Fruit fly (Drosophila melanogaster): ENCODE data around the gene hep.

hep gene

dm6 chrX:13136939-13137697 is 46.9 kb upstream of the hep start (continued):
- TF ChIP-seq Optix (GFP tag; IDR thresholded peaks at IDR 0.05) = peak; percentile 82
- TF ChIP-seq Atf3 (GFP tag; optimal IDR thresholded peaks at IDR 0.05) = no peak
- TF ChIP-seq gsb (GFP tag; IDR thresholded peaks at IDR 0.05) = no peak
- no peak for TF ChIP-seq fd102C (GFP tag; optimal IDR thresholded peaks at IDR 0.05)
- 0 out of 2 replicates have a peak, but pooled peaks have one; percentile 14 for TF ChIP-seq wdn (GFP tag; IDR thresholded peaks at IDR 0.05)
- TF ChIP-seq lilli (GFP tag; optimal IDR thresholded peaks at IDR 0.05) = peak; percentile 29
- TF ChIP-seq Meics (GFP tag; optimal IDR thresholded peaks at IDR 0.05) = peak; percentile 11
- TF ChIP-seq trh (GFP tag; optimal IDR thresholded peaks at IDR 0.05) = peak; percentile 18
- TF ChIP-seq CG6813 (GFP tag; optimal IDR thresholded peaks at IDR 0.05) = peak; percentile 9
- no peak; the same call in 1 of the 2 replicates for TF ChIP-seq CG43689 (GFP tag; IDR thresholded peaks at IDR 0.05)
- TF ChIP-seq CG9437 (GFP tag; optimal IDR thresholded peaks at IDR 0.05) = no peak
- peak; percentile 74; the same call in 2 of the 3 replicates for TF ChIP-seq H15 (GFP tag; IDR thresholded peaks at IDR 0.05)
- peak; percentile 69 for TF ChIP-seq ssp (GFP tag; IDR thresholded peaks at IDR 0.05)
- TF ChIP-seq CG8924 (tag; optimal IDR thresholded peaks at IDR 0.05) = peak; percentile 19
- TF ChIP-seq NK7.1 (GFP tag; optimal IDR thresholded peaks at IDR 0.05) = no peak
- TF ChIP-seq E2f1 (GFP tag; IDR thresholded peaks at IDR 0.05) = peak; percentile 51; the same call in 1 of the 2 replicates
- TF ChIP-seq CG17328 (GFP tag; IDR thresholded peaks at IDR 0.05) = peak; percentile 75
- TF ChIP-seq CG7839 (tag; optimal IDR thresholded peaks at IDR 0.05) = peak; percentile 61
- 0 out of 3 replicates have a peak, but pooled peaks have one; percentile 40 for TF ChIP-seq C15 (GFP tag; IDR thresholded peaks at IDR 0.05)
- peak; percentile 29; the same call in 1 of the 2 replicates for TF ChIP-seq CG14667 (GFP tag; IDR thresholded peaks at IDR 0.05)
- peak; percentile 67 for TF ChIP-seq B-H1 (GFP tag; IDR thresholded peaks at IDR 0.05)
- TF ChIP-seq pros (GFP tag; optimal IDR thresholded peaks at IDR 0.05) = peak; percentile 39
- TF ChIP-seq sim (GFP tag; IDR thresholded peaks at IDR 0.05) = peak; percentile 46; the same call in 1 of the 2 replicates
- TF ChIP-seq CG3838 (GFP tag; optimal IDR thresholded peaks at IDR 0.05) = no peak
- TF ChIP-seq cwo (GFP tag; optimal IDR thresholded peaks at IDR 0.05) = peak; percentile 14
- TF ChIP-seq Eip74EF (GFP tag; optimal IDR thresholded peaks at IDR 0.05) = peak in 1 of 2 experiments; percentile 45
- no peak for TF ChIP-seq trem (tag; optimal IDR thresholded peaks at IDR 0.05)
- no peak for TF ChIP-seq Six4 (GFP tag; optimal IDR thresholded peaks at IDR 0.05)
- peak; percentile 31 for TF ChIP-seq CG30403 (GFP tag; optimal IDR thresholded peaks at IDR 0.05)
- peak; percentile 39 for TF ChIP-seq grau (tag; optimal IDR thresholded peaks at IDR 0.05)
- peak; percentile 21 for TF ChIP-seq lbe (GFP tag; optimal IDR thresholded peaks at IDR 0.05)
- TF ChIP-seq CG10979 (tag; optimal IDR thresholded peaks at IDR 0.05) = peak; percentile 62
- peak; percentile 18 for TF ChIP-seq CG10267 (tag; optimal IDR thresholded peaks at IDR 0.05)
- peak; percentile 77 for TF ChIP-seq aop (GFP tag; IDR thresholded peaks at IDR 0.05)
- TF ChIP-seq jigr1 (GFP tag; IDR thresholded peaks at IDR 0.05) = 0 out of 3 replicates have a peak, but pooled peaks have one; percentile 52
- TF ChIP-seq ken (GFP tag; IDR thresholded peaks at IDR 0.05) = peak; percentile 87
- no peak for TF ChIP-seq hkb (optimal IDR thresholded peaks at IDR 0.05)
- TF ChIP-seq hkb (GFP tag; IDR thresholded peaks at IDR 0.05) = peak; percentile 81
- peak; percentile 39 for TF ChIP-seq CG7556 (GFP tag; optimal IDR thresholded peaks at IDR 0.05)
- peak; percentile 30 for TF ChIP-seq HHEX (GFP tag; optimal IDR thresholded peaks at IDR 0.05)
- TF ChIP-seq so (GFP tag; IDR thresholded peaks at IDR 0.05) = peak; percentile 67; the same call in 1 of the 3 replicates
- peak; percentile 70 for TF ChIP-seq CG6689 (GFP tag; IDR thresholded peaks at IDR 0.05)
- no peak for TF ChIP-seq CG4854 (GFP tag; optimal IDR thresholded peaks at IDR 0.05)
- no peak for TF ChIP-seq CG10959 (GFP tag; IDR thresholded peaks at IDR 0.05)
- peak; percentile 73 for TF ChIP-seq sens (GFP tag)
- peak; percentile 61; the same call in 1 of the 2 replicates for TF ChIP-seq Lim3 (GFP tag; IDR thresholded peaks at IDR 0.05)
- TF ChIP-seq sr (GFP tag; IDR thresholded peaks at IDR 0.05) = 0 out of 3 replicates have a peak, but pooled peaks have one; percentile 42
- TF ChIP-seq CG17361 (GFP tag; IDR thresholded peaks at IDR 0.05) = peak; percentile 42; the same call in 2 of the 3 replicates
- TF ChIP-seq Sox102F (GFP tag; optimal IDR thresholded peaks at IDR 0.05) = peak; percentile 54

All from whole organism, embryonic.